Fruit fly (Drosophila melanogaster): ENCODE data around the gene Rfx.

DNA sequence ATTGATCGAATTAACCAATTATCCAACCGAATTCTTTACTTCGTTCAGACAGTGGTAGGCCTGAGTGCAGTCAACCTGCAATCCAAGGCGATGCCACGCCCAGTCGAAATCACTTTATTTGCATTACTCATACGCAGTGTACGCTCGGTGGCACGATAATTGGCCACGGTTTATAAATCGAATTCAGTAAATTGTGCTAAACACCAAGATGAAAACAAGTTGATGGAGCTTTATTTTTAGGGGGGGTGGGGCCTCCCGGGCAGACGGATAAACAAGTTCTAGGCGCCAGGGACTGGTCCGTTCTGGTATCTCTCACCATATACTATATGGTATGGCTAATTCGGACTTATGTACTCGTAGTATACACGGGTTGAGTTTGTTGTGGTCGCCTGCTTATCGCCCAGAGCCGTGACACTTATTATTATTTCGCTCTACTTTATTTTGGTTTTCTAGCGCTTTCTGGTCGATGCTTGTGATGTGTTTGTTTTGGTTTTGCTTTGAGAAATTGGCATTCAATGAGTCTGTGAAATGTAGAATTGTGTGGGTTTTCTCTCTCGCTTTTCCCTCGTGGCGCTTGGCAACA lies 17.5 kb upstream of the Rfx start:
- no peak for TF ChIP-seq EcR (GFP tag; optimal IDR thresholded peaks at IDR 0.05)
- no peak for TF ChIP-seq usp (GFP tag; optimal IDR thresholded peaks at IDR 0.05)
- no peak for TF ChIP-seq psq (optimal IDR thresholded peaks at IDR 0.05)

Data from whole organism.